Worm (Caenorhabditis elegans): ENCODE measurements around the gene nrx-1.

The nrx-1 gene

DNA sequence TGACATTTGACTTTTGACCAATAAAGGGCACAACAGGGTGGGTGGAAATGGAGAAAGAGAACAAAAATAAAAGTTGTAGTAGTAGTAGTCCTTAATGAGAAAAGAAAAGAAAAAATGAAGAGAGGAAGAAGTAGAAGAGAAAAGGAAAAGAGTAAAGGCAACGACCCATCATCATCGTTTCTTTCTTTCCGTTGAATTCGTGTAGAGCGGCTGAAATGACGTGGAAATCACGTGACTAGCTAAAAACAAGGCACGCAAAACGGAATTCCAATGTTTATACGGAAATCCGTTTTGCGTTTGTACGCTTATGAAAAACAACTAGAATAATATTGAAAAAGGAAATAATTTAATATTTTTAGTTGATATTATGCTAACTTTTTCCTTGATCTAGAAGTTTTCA lies 42.8 kb downstream of the nrx-1 start (continued):
- TF ChIP-seq ceh-88 (GFP tag; IDR thresholded peaks at IDR 0.05): no peak
- TF ChIP-seq unc-62 (GFP tag; optimal IDR thresholded peaks at IDR 0.05): no peak
- TF ChIP-seq pqm-1 (tag; optimal IDR thresholded peaks at IDR 0.05): no peak
- TF ChIP-seq grh-1 (GFP tag; IDR thresholded peaks at IDR 0.05): no peak
- no peak for TF ChIP-seq aha-1 (tag; optimal IDR thresholded peaks at IDR 0.05)
- peak; percentile 27 for TF ChIP-seq sox-4 (tag; optimal IDR thresholded peaks at IDR 0.05)
- no peak for TF ChIP-seq lin-39 (tag; optimal IDR thresholded peaks at IDR 0.05)
- no peak for TF ChIP-seq Y116A8C.19 (tag; optimal IDR thresholded peaks at IDR 0.05; ENCODE audit: borderline replicate concordance)
- no peak for TF ChIP-seq vab-15 (tag; optimal IDR thresholded peaks at IDR 0.05)
- TF ChIP-seq lin-15B (tag; optimal IDR thresholded peaks at IDR 0.05): no peak
- no peak for TF ChIP-seq rnt-1 (tag; optimal IDR thresholded peaks at IDR 0.05)
- TF ChIP-seq lsy-2 (tag; optimal IDR thresholded peaks at IDR 0.05): peak; percentile 41 to 42
- TF ChIP-seq pax-3 (tag; optimal IDR thresholded peaks at IDR 0.05): no peak
- no peak for TF ChIP-seq nhr-237 (tag; optimal IDR thresholded peaks at IDR 0.05)
- peak; percentile 27 for TF ChIP-seq mef-2 (tag; optimal IDR thresholded peaks at IDR 0.05)
- TF ChIP-seq dsc-1 (tag; optimal IDR thresholded peaks at IDR 0.05): no peak
- no peak for TF ChIP-seq hpl-2 (GFP tag; optimal IDR thresholded peaks at IDR 0.05)
- TF ChIP-seq unc-98 (GFP tag; IDR thresholded peaks at IDR 0.05): no peak
- TF ChIP-seq xbp-1 (tag; optimal IDR thresholded peaks at IDR 0.05): peak; percentile 41
- peak; percentile 14 for TF ChIP-seq mep-1 (tag; optimal IDR thresholded peaks at IDR 0.05)
- peak; percentile 88 for TF ChIP-seq nhr-85 (tag)
- TF ChIP-seq elt-3 (tag; optimal IDR thresholded peaks at IDR 0.05): peak in 3 of 6 experiments; percentile 35 to 69 (median 40)
- no peak for TF ChIP-seq egl-27 (tag; optimal IDR thresholded peaks at IDR 0.05)
- TF ChIP-seq mab-9 (GFP tag; IDR thresholded peaks at IDR 0.05): 0 out of 2 replicates have a peak, but pooled peaks have one; percentile 42
- no peak for TF ChIP-seq C34B4.2 (tag; optimal IDR thresholded peaks at IDR 0.05)
- no peak for TF ChIP-seq sptf-1 (tag; optimal IDR thresholded peaks at IDR 0.05)
- TF ChIP-seq hlh-17 (GFP tag; optimal IDR thresholded peaks at IDR 0.05; ENCODE audit: borderline replicate concordance): no peak
- no peak for TF ChIP-seq tlp-1 (tag; optimal IDR thresholded peaks at IDR 0.05)
- no peak for TF ChIP-seq pag-3 (tag; optimal IDR thresholded peaks at IDR 0.05; ENCODE audit: borderline replicate concordance, insufficient read depth)
- peak; percentile 77 for TF ChIP-seq nhr-47 (tag; optimal IDR thresholded peaks at IDR 0.05)
- no peak for TF ChIP-seq hlh-4 (tag; optimal IDR thresholded peaks at IDR 0.05)
- no peak for TF ChIP-seq elt-2 (tag; optimal IDR thresholded peaks at IDR 0.05)
- TF ChIP-seq fkh-8 (tag; optimal IDR thresholded peaks at IDR 0.05): peak; percentile 80

DNA sequence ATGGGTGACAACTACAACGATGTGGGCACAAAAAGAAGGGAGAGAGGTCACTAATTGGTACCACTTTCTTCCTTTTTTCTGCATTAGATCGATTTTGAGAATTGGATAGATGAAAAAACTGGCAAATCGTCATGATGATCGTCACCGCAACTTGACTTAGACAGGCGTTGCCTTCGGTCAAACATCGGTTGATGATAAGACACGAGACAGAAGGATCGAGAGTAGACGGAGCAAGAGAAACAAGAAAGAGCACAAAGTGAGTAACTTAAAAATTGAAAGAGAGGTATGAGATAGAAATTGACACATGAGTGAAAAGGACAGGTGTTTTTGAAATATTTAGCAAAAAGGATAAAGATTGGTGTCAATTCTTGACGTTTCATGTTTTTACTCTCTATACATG lies 45.2 kb downstream of the nrx-1 start:
- TF ChIP-seq lin-15B (tag; optimal IDR thresholded peaks at IDR 0.05): no peak
- TF ChIP-seq tlp-1 (tag; optimal IDR thresholded peaks at IDR 0.05): no peak
- TF ChIP-seq nhr-19 (GFP tag; conservative IDR thresholded peaks at IDR 0.05): peak; percentile 28
- TF ChIP-seq nhr-71 (tag; optimal IDR thresholded peaks at IDR 0.05): peak; percentile 63
- TF ChIP-seq hlh-4 (tag; optimal IDR thresholded peaks at IDR 0.05): no peak
- TF ChIP-seq dpl-1 (GFP tag; optimal IDR thresholded peaks at IDR 0.05): no peak
- TF ChIP-seq unc-98 (GFP tag; IDR thresholded peaks at IDR 0.05): no peak
- TF ChIP-seq nhr-85 (tag): peak; percentile 31
- TF ChIP-seq nhr-84 (tag; optimal IDR thresholded peaks at IDR 0.05): no peak
- TF ChIP-seq fkh-8 (tag; optimal IDR thresholded peaks at IDR 0.05): no peak
- peak; percentile 61 for TF ChIP-seq lin-14 (GFP tag; optimal IDR thresholded peaks at IDR 0.05)
- peak; percentile 9 for TF ChIP-seq dsc-1 (tag; optimal IDR thresholded peaks at IDR 0.05)
- TF ChIP-seq mef-2 (tag; optimal IDR thresholded peaks at IDR 0.05): no peak
- no peak for TF ChIP-seq mep-1 (tag; optimal IDR thresholded peaks at IDR 0.05)
- no peak for TF ChIP-seq ceh-63 (GFP tag; optimal IDR thresholded peaks at IDR 0.05)
- TF ChIP-seq lsy-2 (tag; optimal IDR thresholded peaks at IDR 0.05): no peak
- TF ChIP-seq nhr-12 (tag; optimal IDR thresholded peaks at IDR 0.05): no peak
- TF ChIP-seq egl-13 (tag; optimal IDR thresholded peaks at IDR 0.05): no peak
- TF ChIP-seq lin-13 (GFP tag; optimal IDR thresholded peaks at IDR 0.05): no peak
- TF ChIP-seq lir-3 (tag; optimal IDR thresholded peaks at IDR 0.05; ENCODE audit: poor library complexity): no peak
- TF ChIP-seq mab-9 (GFP tag; IDR thresholded peaks at IDR 0.05): no peak
- no peak for TF ChIP-seq pax-3 (tag; optimal IDR thresholded peaks at IDR 0.05)
- no peak for TF ChIP-seq snpc-4 (tag; optimal IDR thresholded peaks at IDR 0.05)
- TF ChIP-seq pag-3 (tag; optimal IDR thresholded peaks at IDR 0.05; ENCODE audit: borderline replicate concordance, insufficient read depth): no peak
- TF ChIP-seq rnt-1 (tag; optimal IDR thresholded peaks at IDR 0.05): peak; percentile 45
- TF ChIP-seq fkh-4 (tag; optimal IDR thresholded peaks at IDR 0.05; ENCODE audit: borderline replicate concordance): no peak
- no peak for TF ChIP-seq zip-4 (GFP tag; optimal IDR thresholded peaks at IDR 0.05)
- peak in 1 of 2 experiments; percentile 26 for TF ChIP-seq mdl-1 (tag; optimal IDR thresholded peaks at IDR 0.05)
- no peak for TF ChIP-seq alr-1 (tag; optimal IDR thresholded peaks at IDR 0.05; ENCODE audit: borderline replicate concordance)
